Worm (Caenorhabditis elegans): ENCODE measurements around the gene rab-3.

ce11 chrII:5765318-5765717, 37.7 kb upstream of the rab-3 start, which contains the start of gene ifb-1:
- no peak for TF ChIP-seq mep-1 (tag; optimal IDR thresholded peaks at IDR 0.05)
- no peak for TF ChIP-seq F10B5.3 (tag; optimal IDR thresholded peaks at IDR 0.05)
- no peak for TF ChIP-seq pha-4 (GFP tag; IDR thresholded peaks at IDR 0.05)
- no peak for TF ChIP-seq pha-4 (tag; optimal IDR thresholded peaks at IDR 0.05)
- no peak for TF ChIP-seq hlh-30 (tag; optimal IDR thresholded peaks at IDR 0.05; ENCODE audit: insufficient read depth)
- no peak for TF ChIP-seq saeg-2 (GFP tag; IDR thresholded peaks at IDR 0.05)
- no peak for TF ChIP-seq sdz-12 (GFP tag; optimal IDR thresholded peaks at IDR 0.05)
- no peak for TF ChIP-seq unc-62 (GFP tag; optimal IDR thresholded peaks at IDR 0.05 in 1 of 2)
- TF ChIP-seq unc-62 (tag; optimal IDR thresholded peaks at IDR 0.05), result no peak
- TF ChIP-seq R02D3.7 (tag; optimal IDR thresholded peaks at IDR 0.05), result no peak
- no peak for TF ChIP-seq daf-16 (GFP tag; optimal IDR thresholded peaks at IDR 0.05)
- no peak for TF ChIP-seq daf-16 (tag; optimal IDR thresholded peaks at IDR 0.05)
- TF ChIP-seq nhr-237 (tag; optimal IDR thresholded peaks at IDR 0.05), result no peak
- no peak for TF ChIP-seq lin-39 (tag; optimal IDR thresholded peaks at IDR 0.05)
- no peak for TF ChIP-seq fkh-10 (GFP tag; optimal IDR thresholded peaks at IDR 0.05)
- no peak for TF ChIP-seq mxl-2 (GFP tag; conservative IDR thresholded peaks at IDR 0.05)
